Fruit fly (Drosophila melanogaster) whole organism, embryonic: Measurements from ENCODE around the gene CG11617.

ENCODE experiments used
- Asciz ChIP-seq: fragments of 200-800 bp; sonication (Bioruptor generic); optimal IDR thresholded peaks from 2 replicates; lab custom pipeline; 2017; ENCODE audit warnings: missing biosample characterization, mild to moderate bottlenecking, missing genetic modification characterization, missing genetic modification reagents
- BtbVII ChIP-seq: fragments of 200-800 bp; sonication (Bioruptor generic); optimal IDR thresholded peaks from 3 replicates; lab custom pipeline; 2017; ENCODE audit warnings: missing biosample characterization, mild to moderate bottlenecking, missing genetic modification characterization
- CG10209 ChIP-seq: fragments of 200-800 bp; sonication (Bioruptor generic); optimal IDR thresholded peaks from 3 replicates; lab custom pipeline; 2017; ENCODE audit warnings: missing biosample characterization, mild to moderate bottlenecking, missing genetic modification characterization, missing genetic modification reagents
- CG11085 ChIP-seq: fragments of 200-800 bp; sonication (Bioruptor generic); IDR thresholded peaks from 2 replicates; pipeline ENCODE4 v1.3.6; 2022; ENCODE audit warnings: missing biosample characterization, missing genetic modification characterization
- CG11093 ChIP-seq: fragments of 200-800 bp; sonication (Bioruptor generic); IDR thresholded peaks from 3 replicates; pipeline ENCODE4 v1.3.6; 2022; ENCODE audit warnings: missing biosample characterization, missing genetic modification characterization
- CG12155 ChIP-seq: fragments of 200-800 bp; sonication (Bioruptor generic); optimal IDR thresholded peaks from 3 replicates; lab custom pipeline; 2016; ENCODE audit warnings: missing biosample characterization, missing genetic modification characterization
- CG12299 ChIP-seq: fragments of 200-800 bp; sonication (Bioruptor generic); optimal IDR thresholded peaks from 2 replicates; lab custom pipeline; 2018; ENCODE audit warnings: missing biosample characterization, mild to moderate bottlenecking, missing genetic modification characterization
- CG1602 ChIP-seq: fragments of 200-800 bp; sonication (Bioruptor generic); optimal IDR thresholded peaks from 3 replicates; lab custom pipeline; 2016; ENCODE audit warnings: missing biosample characterization, missing genetic modification characterization
- CG16813 ChIP-seq: fragments of 200-800 bp; sonication (Bioruptor generic); IDR thresholded peaks from 3 replicates; pipeline ENCODE4 v1.3.6; 2022; ENCODE audit warnings: missing biosample characterization, missing genetic modification characterization; ENCODE audit not compliant: partially characterized antibody
- CG17912 ChIP-seq: fragments of 200-800 bp; sonication (Bioruptor generic); optimal IDR thresholded peaks from 2 replicates; lab custom pipeline; 2018; ENCODE audit warnings: missing biosample characterization, mild to moderate bottlenecking, missing genetic modification characterization
- CG18619 ChIP-seq: fragments of 200-800 bp; sonication (Bioruptor generic); optimal IDR thresholded peaks from 3 replicates; lab custom pipeline; 2017; ENCODE audit warnings: missing biosample characterization, mild to moderate bottlenecking, missing genetic modification characterization
- CG2120 ChIP-seq: fragments of 200-800 bp; sonication (Bioruptor generic); optimal IDR thresholded peaks from 3 replicates; lab custom pipeline; 2016; ENCODE audit warnings: missing biosample characterization, missing genetic modification characterization
- CG3407 ChIP-seq: fragments of 200-800 bp; sonication (Bioruptor generic); optimal IDR thresholded peaks from 2 replicates; lab custom pipeline; 2018; ENCODE audit warnings: missing biosample characterization, mild to moderate bottlenecking, missing genetic modification characterization
- CG4404 ChIP-seq: fragments of 200-800 bp; sonication (Bioruptor generic); IDR thresholded peaks from 2 replicates; pipeline ENCODE4 v1.3.6; 2022; ENCODE audit warnings: missing biosample characterization, missing genetic modification characterization
- CG4617 ChIP-seq: fragments of 200-800 bp; sonication (Bioruptor generic); optimal IDR thresholded peaks from 3 replicates; lab custom pipeline; 2016; ENCODE audit warnings: missing biosample characterization, missing genetic modification characterization, borderline replicate concordance
- CG6254 ChIP-seq: fragments of 200-800 bp; sonication (Bioruptor generic); optimal IDR thresholded peaks from 3 replicates; lab custom pipeline; 2017; ENCODE audit warnings: mild to moderate bottlenecking, missing biosample characterization, missing genetic modification reagents, missing genetic modification characterization
- CG6854 ChIP-seq: fragments of 200-800 bp; sonication (Bioruptor generic); optimal IDR thresholded peaks from 3 replicates; lab custom pipeline; 2017; ENCODE audit warnings: missing biosample characterization, mild to moderate bottlenecking, missing genetic modification characterization
- CG7357 ChIP-seq: fragments of 200-800 bp; sonication (Bioruptor generic); IDR thresholded peaks from 3 replicates; pipeline ENCODE4 v1.3.6; 2022; ENCODE audit warnings: missing biosample characterization, missing genetic modification characterization
- CG8478 ChIP-seq: fragments of >200 bp; optimal IDR thresholded peaks from 2 replicates; lab custom pipeline; 2018
- CG9215 ChIP-seq: fragments of 200-800 bp; sonication (Bioruptor generic); IDR thresholded peaks from 2 replicates; pipeline ENCODE4 v1.3.6; 2022; ENCODE audit warnings: missing biosample characterization, missing genetic modification characterization
- CoRest ChIP-seq: fragments of 200-800 bp; sonication (Bioruptor generic); optimal IDR thresholded peaks from 3 replicates; lab custom pipeline; 2018; ENCODE audit warnings: missing biosample characterization, mild to moderate bottlenecking, missing genetic modification characterization, moderate library complexity
- Eip74EF ChIP-seq, 2 experiments: fragments of 200-800 bp in 1 of 2; fragments of >200 bp in 1 of 2; sonication (Bioruptor generic) in 1 of 2; optimal IDR thresholded peaks; 2 replicates each; lab custom pipeline; 2017 to 2019; ENCODE audit warnings: missing biosample characterization in 2 of 2, missing genetic modification characterization in 2 of 2, mild to moderate bottlenecking in 1 of 2, moderate library complexity in 1 of 2
- Hr3 ChIP-seq: fragments of 200-800 bp; sonication (Bioruptor generic); optimal IDR thresholded peaks from 3 replicates; lab custom pipeline; 2016; ENCODE audit warnings: missing biosample characterization, missing genetic modification characterization
- Med ChIP-seq: fragments of 200-800 bp; sonication (Bioruptor generic); peaks from one replicate; lab custom pipeline; 2016; ENCODE audit warnings: missing biosample characterization, missing genetic modification characterization, mild to moderate bottlenecking, inconsistent platforms, moderate library complexity
- Meics ChIP-seq: fragments of 200-800 bp; sonication (Bioruptor generic); optimal IDR thresholded peaks from 2 replicates; lab custom pipeline; 2017; ENCODE audit warnings: missing biosample characterization, mild to moderate bottlenecking, missing genetic modification characterization
- NC2β ChIP-seq: fragments of 200-800 bp; sonication (Bioruptor generic); optimal IDR thresholded peaks from 2 replicates; lab custom pipeline; 2016; ENCODE audit warnings: missing biosample characterization, missing genetic modification characterization
- ash1 ChIP-seq: fragments of 200-800 bp; sonication (Bioruptor generic); optimal IDR thresholded peaks from 2 replicates; lab custom pipeline; 2018; ENCODE audit warnings: missing biosample characterization, mild to moderate bottlenecking, missing genetic modification characterization
- chn ChIP-seq: fragments of 200-800 bp; sonication (Bioruptor generic); optimal IDR thresholded peaks from 2 replicates; lab custom pipeline; 2016; ENCODE audit warnings: missing biosample characterization, missing genetic modification characterization
- crc ChIP-seq: fragments of 200-800 bp; sonication (Bioruptor generic); optimal IDR thresholded peaks from 2 replicates; lab custom pipeline; 2016; ENCODE audit warnings: missing biosample characterization, missing genetic modification characterization
- crol ChIP-seq: fragments of 200-800 bp; sonication (Bioruptor generic); IDR thresholded peaks from 2 replicates; pipeline ENCODE4 v1.3.6; 2022; ENCODE audit warnings: missing biosample characterization, missing genetic modification characterization
- danr ChIP-seq: fragments of 200-800 bp; sonication (Bioruptor generic); IDR thresholded peaks from 2 replicates; pipeline ENCODE4 v1.3.6; 2022; ENCODE audit warnings: missing biosample characterization, missing genetic modification characterization
- ftz-f1 ChIP-seq: fragments of 200-800 bp; sonication (Bioruptor generic); optimal IDR thresholded peaks from 2 replicates; lab custom pipeline; 2016; ENCODE audit warnings: missing biosample characterization, missing genetic modification characterization
- gsb ChIP-seq: fragments of 200-800 bp; sonication (Bioruptor generic); IDR thresholded peaks from 2 replicates; pipeline ENCODE4 v1.3.6; 2022; ENCODE audit warnings: missing biosample characterization, missing genetic modification characterization
- insv ChIP-seq, 2 experiments: fragments of 200-800 bp; sonication (Bioruptor generic); optimal IDR thresholded peaks; 3 replicates each; lab custom pipeline; 2016 to 2018; ENCODE audit warnings: missing biosample characterization in 2 of 2, missing genetic modification characterization in 2 of 2
- jumu ChIP-seq: fragments of 200-800 bp; sonication (Bioruptor generic); optimal IDR thresholded peaks from 3 replicates; lab custom pipeline; 2016; ENCODE audit warnings: missing biosample characterization, missing genetic modification characterization
- kah ChIP-seq: fragments of 200-800 bp; sonication (Bioruptor generic); optimal IDR thresholded peaks from 2 replicates; lab custom pipeline; 2018; ENCODE audit warnings: missing biosample characterization, mild to moderate bottlenecking, missing genetic modification characterization
- klu ChIP-seq: fragments of 200-800 bp; sonication (Bioruptor generic); IDR thresholded peaks from 2 replicates; pipeline ENCODE4 v1.3.6; 2022; ENCODE audit warnings: missing biosample characterization, missing genetic modification characterization
- pan ChIP-seq, 4 experiments: fragments of >200 bp in 3 of 4; fragments of 200-800 bp in 1 of 4; sonication (Bioruptor generic) in 1 of 4; optimal IDR thresholded peaks in 3 of 4; IDR thresholded peaks in 1 of 4; 2 replicates each; pipeline versions ENCODE4 v1.3.6 to Lab custom; 2017 to 2022; ENCODE audit warnings: missing biosample characterization in 2 of 4, missing genetic modification characterization in 2 of 4, mixed read lengths in 1 of 4
- pfk ChIP-seq: fragments of 200-800 bp; sonication (Bioruptor generic); optimal IDR thresholded peaks from 2 replicates; lab custom pipeline; 2018; ENCODE audit warnings: missing biosample characterization, mild to moderate bottlenecking, missing genetic modification characterization, moderate library complexity
- pzg ChIP-seq: fragments of 200-800 bp; sonication (Bioruptor generic); optimal IDR thresholded peaks from 3 replicates; lab custom pipeline; 2018; ENCODE audit warnings: missing biosample characterization, mild to moderate bottlenecking, missing genetic modification characterization, moderate library complexity
- repo ChIP-seq: fragments of 200-800 bp; sonication (Bioruptor generic); optimal IDR thresholded peaks from 2 replicates; lab custom pipeline; 2016; ENCODE audit warnings: missing biosample characterization, missing genetic modification characterization
- sim ChIP-seq: fragments of 200-800 bp; sonication (Bioruptor generic); IDR thresholded peaks from 2 replicates; pipeline ENCODE4 v1.3.6; 2022; ENCODE audit warnings: missing biosample characterization, missing genetic modification characterization
- slou ChIP-seq: fragments of 200-800 bp; sonication (Bioruptor generic); optimal IDR thresholded peaks from 3 replicates; lab custom pipeline; 2016; ENCODE audit warnings: missing biosample characterization, missing genetic modification characterization
- sqz ChIP-seq: fragments of 200-800 bp; sonication (Bioruptor generic); optimal IDR thresholded peaks from 3 replicates; lab custom pipeline; 2018; ENCODE audit warnings: missing biosample characterization, mild to moderate bottlenecking, missing genetic modification characterization
- tgo ChIP-seq: fragments of 200-800 bp; sonication (Bioruptor generic); IDR thresholded peaks from 3 replicates; pipeline ENCODE4 v1.3.6; 2022; ENCODE audit warnings: missing biosample characterization, missing genetic modification characterization
- vfl ChIP-seq: fragments of 200-800 bp; sonication (Bioruptor generic); optimal IDR thresholded peaks from 2 replicates; lab custom pipeline; 2016; ENCODE audit warnings: missing biosample characterization, missing genetic modification characterization
- wdn ChIP-seq: fragments of 200-800 bp; sonication (Bioruptor generic); IDR thresholded peaks from 2 replicates; pipeline ENCODE4 v1.3.6; 2022; ENCODE audit warnings: missing biosample characterization, missing genetic modification characterization
- wek ChIP-seq: fragments of 200-800 bp; sonication (Bioruptor generic); optimal IDR thresholded peaks from 3 replicates; lab custom pipeline; 2018; ENCODE audit warnings: missing biosample characterization, mild to moderate bottlenecking, missing genetic modification characterization, moderate library complexity
- zen2 ChIP-seq: fragments of 200-800 bp; sonication (Bioruptor generic); IDR thresholded peaks from 3 replicates; pipeline ENCODE4 v1.3.6; 2022; ENCODE audit warnings: missing biosample characterization, missing genetic modification characterization; ENCODE audit not compliant: partially characterized antibody

CG11617 gene

DNA sequence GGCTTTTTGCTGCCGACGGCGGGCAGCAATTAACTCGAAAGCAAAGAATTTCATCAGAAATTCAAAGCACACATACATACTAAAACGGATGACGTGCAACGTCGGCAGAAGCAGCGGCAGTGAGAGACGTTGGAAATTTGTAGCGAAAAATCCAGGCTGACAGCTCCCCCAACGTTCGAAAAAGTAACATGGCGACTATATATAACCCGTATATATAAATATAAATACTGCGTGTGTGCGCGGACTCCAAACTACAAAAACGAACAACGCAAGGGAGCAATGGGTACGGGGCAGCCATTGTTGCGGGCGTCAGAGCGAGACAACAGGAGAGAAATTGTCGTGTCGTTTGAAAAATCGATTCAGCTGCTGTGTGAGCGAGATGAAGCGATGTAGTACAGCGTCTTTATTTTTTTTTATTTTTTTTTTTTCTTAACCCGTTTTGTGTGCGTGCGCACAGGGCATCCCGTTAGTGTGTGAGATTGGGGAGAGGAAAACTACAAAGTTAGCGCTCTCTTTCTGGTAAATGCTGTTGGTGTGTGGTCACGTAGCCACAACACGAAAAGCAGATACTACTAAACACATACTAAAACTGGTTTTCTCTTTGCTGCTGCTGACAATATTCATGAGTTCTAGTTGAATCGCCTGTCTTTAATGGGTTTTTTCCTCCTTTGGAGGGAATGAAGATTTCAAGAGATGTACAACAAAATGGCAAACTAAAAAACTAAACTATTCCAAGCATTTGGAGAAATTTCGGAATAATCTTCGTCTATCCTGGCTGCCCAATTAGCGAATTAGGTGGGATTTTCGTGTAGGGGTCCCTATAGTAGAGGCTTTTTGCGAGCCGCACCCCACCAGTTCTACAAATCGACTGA, 46.3 kb downstream of the CG11617 start (continued):
- peak; percentile 85 for TF ChIP-seq CG6254 (GFP tag; lab: Kevin White, UChicago)
- TF ChIP-seq slou (GFP tag; lab: Kevin White, UChicago), result no peak
- peak; percentile 22 for TF ChIP-seq CG2120 (GFP tag; lab: Kevin White, UChicago)
- no peak for TF ChIP-seq sim
- TF ChIP-seq insv (GFP tag; optimal IDR thresholded peaks at IDR 0.05; lab: Kevin White, UChicago), result peak in 1 of 2 experiments; percentile 27
- no peak for TF ChIP-seq wdn (GFP tag; lab: Robert Waterston, UW)
- TF ChIP-seq CG12299 (tag; lab: Kevin White, UChicago), result no peak
- TF ChIP-seq CG11085 (GFP tag; lab: Robert Waterston, UW), result no peak
- no peak for TF ChIP-seq CG18619 (GFP tag; lab: Kevin White, UChicago)
- peak; percentile 86 for TF ChIP-seq Med
- TF ChIP-seq sqz, result peak; percentile 100
- peak; percentile 6 for TF ChIP-seq CG10209
- TF ChIP-seq CG6854, result peak; percentile 13
- TF ChIP-seq crol, result no peak
- peak; percentile 38 for TF ChIP-seq NC2β (GFP tag; lab: Kevin White, UChicago)
- TF ChIP-seq jumu (GFP tag; lab: Kevin White, UChicago), result peak; percentile 10
- peak in 1 of 2 experiments; percentile 36 for TF ChIP-seq Eip74EF (GFP tag; optimal IDR thresholded peaks at IDR 0.05; lab: Kevin White, UChicago)
- peak; percentile 10 for TF ChIP-seq Meics (GFP tag; lab: Kevin White, UChicago)
- TF ChIP-seq Hr3 (GFP tag; lab: Kevin White, UChicago), result no peak
- TF ChIP-seq CG7357 (GFP tag; lab: Robert Waterston, UW), result no peak
- no peak for TF ChIP-seq CG9215 (GFP tag; lab: Robert Waterston, UW)
- peak; percentile 50 for TF ChIP-seq ftz-f1 (GFP tag; lab: Kevin White, UChicago)
- TF ChIP-seq klu (GFP tag; lab: Robert Waterston, UW), result no peak
- peak; percentile 55 for TF ChIP-seq CG8478 (lab: Kevin White, UChicago)
- no peak for TF ChIP-seq crc (GFP tag; lab: Kevin White, UChicago)
- no peak for TF ChIP-seq CG4617 (GFP tag; lab: Kevin White, UChicago)
- no peak for TF ChIP-seq repo
- TF ChIP-seq CG4404 (GFP tag; lab: Robert Waterston, UW), result no peak
- peak; percentile 43 for TF ChIP-seq BtbVII (GFP tag; lab: Kevin White, UChicago)
- no peak for TF ChIP-seq pzg (GFP tag; lab: Kevin White, UChicago)
- peak; percentile 71 for TF ChIP-seq ash1 (GFP tag; lab: Kevin White, UChicago)
- peak; percentile 24 for TF ChIP-seq chn
- no peak for TF ChIP-seq wek (GFP tag; lab: Kevin White, UChicago)
- peak; percentile 99 for TF ChIP-seq CG3407 (GFP tag; lab: Kevin White, UChicago)
- peak; percentile 51 for TF ChIP-seq pfk
- peak; percentile 58 for TF ChIP-seq vfl (GFP tag; lab: Kevin White, UChicago)
- no peak for TF ChIP-seq danr (GFP tag; lab: Robert Waterston, UW)
- TF ChIP-seq CoRest (tag; lab: Kevin White, UChicago), result no peak
- TF ChIP-seq kah (GFP tag; lab: Kevin White, UChicago), result no peak
- no peak for TF ChIP-seq gsb (GFP tag; lab: Robert Waterston, UW)
- TF ChIP-seq CG16813 (GFP tag; lab: Robert Waterston, UW), result no peak
- TF ChIP-seq CG12155 (GFP tag; lab: Kevin White, UChicago), result no peak
- TF ChIP-seq CG1602 (GFP tag; lab: Kevin White, UChicago), result no peak
- no peak; the same call in 2 of the 3 replicates for TF ChIP-seq CG11093 (GFP tag; lab: Robert Waterston, UW)
- no peak for TF ChIP-seq pan (optimal IDR thresholded peaks at IDR 0.05; lab: Kevin White, UChicago)
- no peak for TF ChIP-seq pan (GFP tag; optimal IDR thresholded peaks at IDR 0.05 in 1 of 2, IDR thresholded peaks at IDR 0.05 in 1 of 2)
- no peak for TF ChIP-seq tgo
- no peak for TF ChIP-seq zen2
- peak; percentile 59 for TF ChIP-seq CG17912 (GFP tag; lab: Kevin White, UChicago)
- no peak for TF ChIP-seq Asciz (GFP tag; lab: Kevin White, UChicago)
